Worm (Caenorhabditis elegans): ENCODE measurements around the gene F11D5.7.

ce11 chrX:3289183-3289582, 15.0 kb upstream of the F11D5.7 start, which contains the start of gene K09C4.4:
- TF ChIP-seq cog-1 (tag; optimal IDR thresholded peaks at IDR 0.05) (no peak), ztf-23 (GFP tag; IDR thresholded peaks at IDR 0.05) (no peak), flt-1 (GFP tag; IDR thresholded peaks at IDR 0.05) (no peak), T22C8.4 (GFP tag; IDR thresholded peaks at IDR 0.05) (no peak), med-1 (GFP tag; optimal IDR thresholded peaks at IDR 0.05; ENCODE audit: insufficient read depth) (no peak), ztf-29 (GFP tag; IDR thresholded peaks at IDR 0.05) (no peak), klf-2 (GFP tag; conservative IDR thresholded peaks at IDR 0.05) (no peak)
